Fruit fly (Drosophila melanogaster) whole organism: ENCODE data around the gene Cpr72Ec.

Experiments used
- CG8478 ChIP-seq: fragments of >200 bp; optimal IDR thresholded peaks from 2 replicates; lab custom pipeline; 2018; ENCODE audit warnings: inconsistent platforms
- EcR ChIP-seq, 2 experiments: fragments of >200 bp; optimal IDR thresholded peaks; 2 replicates each; lab custom pipeline; 2017; ENCODE audit warnings: missing biosample characterization in 2 of 2, missing genetic modification characterization in 2 of 2, missing genetic modification reagents in 2 of 2
- pan ChIP-seq: fragments of >200 bp; optimal IDR thresholded peaks from 2 replicates; lab custom pipeline; 2017
- usp ChIP-seq: fragments of >200 bp; optimal IDR thresholded peaks from 2 replicates; lab custom pipeline; 2017; ENCODE audit warnings: missing biosample characterization, missing genetic modification characterization, mixed read lengths

DNA sequence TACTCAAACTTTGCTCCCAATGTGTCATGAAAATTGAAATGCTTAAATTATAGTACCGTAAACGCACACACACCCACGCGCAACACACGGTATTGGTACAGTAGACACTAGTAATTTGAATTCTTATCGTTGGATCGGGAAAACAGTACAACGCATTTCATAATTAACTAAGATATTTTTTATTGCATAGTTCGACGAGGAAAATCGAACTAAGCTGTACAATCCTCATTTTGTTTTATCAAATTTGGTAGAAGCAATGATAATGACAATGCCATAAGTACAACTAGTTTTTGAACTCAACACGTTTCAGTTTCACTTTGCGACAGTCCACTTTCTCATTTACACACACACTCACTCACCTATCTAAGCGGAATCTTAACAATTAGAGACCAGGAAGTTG lies 13.6 kb upstream of the Cpr72Ec start:
- no peak for TF ChIP-seq pan
- TF ChIP-seq CG8478 (lab: Kevin White, UChicago): no peak
- no peak for TF ChIP-seq usp (GFP tag; lab: Kevin White, UChicago)
- TF ChIP-seq EcR (GFP tag; optimal IDR thresholded peaks at IDR 0.05; lab: Kevin White, UChicago): no peak
